Fruit fly (Drosophila melanogaster) whole organism, embryonic: ENCODE data around the gene Hmbs.

ENCODE experiments used
- CG14014 ChIP-seq: fragments of 200-800 bp; sonication (Bioruptor generic); IDR thresholded peaks from 2 replicates; pipeline ENCODE4 v1.3.6; 2022; ENCODE audit warnings: missing biosample characterization, missing genetic modification characterization
- CG2202 ChIP-seq: fragments of 200-800 bp; sonication (Bioruptor generic); optimal IDR thresholded peaks from 2 replicates; lab custom pipeline; 2018; ENCODE audit warnings: missing biosample characterization, mild to moderate bottlenecking, missing genetic modification characterization
- cad ChIP-seq: fragments of >200 bp; optimal IDR thresholded peaks from 2 replicates; lab custom pipeline; 2017; ENCODE audit warnings: missing biosample characterization, missing genetic modification characterization
- gcm ChIP-seq: fragments of 200-800 bp; sonication (Bioruptor generic); optimal IDR thresholded peaks from 2 replicates; lab custom pipeline; 2019; ENCODE audit warnings: missing biosample characterization, mild to moderate bottlenecking, missing genetic modification characterization, moderate library complexity
- ken ChIP-seq: fragments of 200-800 bp; sonication (Bioruptor generic); IDR thresholded peaks from 3 replicates; pipeline ENCODE4 v1.3.6; 2022; ENCODE audit warnings: missing biosample characterization, missing genetic modification characterization

dm6 chr3L:1332973-1333372 is 1.7 kb upstream of the Hmbs start, which contains the start of gene msd5:
- no peak for TF ChIP-seq CG2202 (tag; lab: Kevin White, UChicago)
- TF ChIP-seq cad (GFP tag; lab: Kevin White, UChicago) = no peak
- no peak for TF ChIP-seq CG14014 (GFP tag; lab: Robert Waterston, UW)
- no peak for TF ChIP-seq gcm (GFP tag; lab: Kevin White, UChicago)
- no peak for TF ChIP-seq ken
